Worm (Caenorhabditis elegans) whole organism, early embryonic: ENCODE measurements around the gene F48C5.2.

Experiments used
- ceh-13 ChIP-seq: fragments of 200-800 bp; sonication (Bioruptor generic); optimal IDR thresholded peaks from 2 replicates; lab custom pipeline; 2018; ENCODE audit warnings: mild to moderate bottlenecking, missing genetic modification characterization, missing compliant biosample characterization
- hnd-1 ChIP-seq: sonication (generic microtip); optimal IDR thresholded peaks from 2 replicates; lab custom pipeline; 2016; ENCODE audit warnings: missing genetic modification characterization, missing compliant biosample characterization
- sea-1 ChIP-seq: fragments of 200-800 bp; sonication (Bioruptor generic); conservative IDR thresholded peaks from 2 replicates; pipeline ENCODE4 v1.3.6; 2022; ENCODE audit warnings: missing genetic modification characterization, missing compliant biosample characterization

- TF ChIP-seq hnd-1 (no peak), ceh-13 (GFP tag; lab: Kevin White, UChicago) (no peak), sea-1 (GFP tag; lab: Robert Waterston, UW) (no peak)
Measured at ce11 chrX:11437716-11438115, 16.4 kb downstream of the F48C5.2 start.
